Fruit fly (Drosophila melanogaster) whole organism: ENCODE measurements around the gene CG13841.

ENCODE experiments used
- CG8478 ChIP-seq: fragments of >200 bp; optimal IDR thresholded peaks from 2 replicates; lab custom pipeline; 2018; ENCODE audit warnings: inconsistent platforms
- psq ChIP-seq: fragments of >200 bp; optimal IDR thresholded peaks from 2 replicates; lab custom pipeline; 2017
- usp ChIP-seq: fragments of >200 bp; optimal IDR thresholded peaks from 2 replicates; lab custom pipeline; 2017; ENCODE audit warnings: missing biosample characterization, missing genetic modification characterization, mixed read lengths

dm6 chr3R:22789106-22789505 lies 21.6 kb upstream of the CG13841 start:
- TF ChIP-seq CG8478 (lab: Kevin White, UChicago) = no peak
- no peak for TF ChIP-seq usp (GFP tag; lab: Kevin White, UChicago)
- TF ChIP-seq psq (lab: Kevin White, UChicago) = no peak
